Fruit fly (Drosophila melanogaster) whole organism, embryonic: ENCODE measurements around the gene tj.

Experiments used
- CG10431 ChIP-seq: fragments of 200-800 bp; sonication (Bioruptor generic); optimal IDR thresholded peaks from 3 replicates; lab custom pipeline; 2018; ENCODE audit warnings: missing biosample characterization, mild to moderate bottlenecking, missing genetic modification characterization
- CG10565 ChIP-seq: fragments of 200-800 bp; sonication (Bioruptor generic); optimal IDR thresholded peaks from 3 replicates; lab custom pipeline; 2016; ENCODE audit warnings: missing biosample characterization, mild to moderate bottlenecking, missing genetic modification characterization
- CG11093 ChIP-seq: fragments of 200-800 bp; sonication (Bioruptor generic); IDR thresholded peaks from 3 replicates; pipeline ENCODE4 v1.3.6; 2022; ENCODE audit warnings: missing biosample characterization, missing genetic modification characterization
- CG11560 ChIP-seq: fragments of 200-800 bp; sonication (Bioruptor generic); IDR thresholded peaks from 3 replicates; pipeline ENCODE4 v1.3.6; 2022; ENCODE audit warnings: missing biosample characterization, missing genetic modification characterization
- CG12104 ChIP-seq: fragments of 200-800 bp; sonication (Bioruptor generic); optimal IDR thresholded peaks from 3 replicates; lab custom pipeline; 2016; ENCODE audit warnings: missing biosample characterization, missing genetic modification characterization
- CG13287 ChIP-seq: fragments of 200-800 bp; sonication (Bioruptor generic); IDR thresholded peaks from 2 replicates; pipeline ENCODE4 v1.3.6; 2022; ENCODE audit warnings: missing biosample characterization, missing genetic modification characterization; ENCODE audit not compliant: partially characterized antibody
- CG1603 ChIP-seq: fragments of 200-800 bp; sonication (Bioruptor generic); optimal IDR thresholded peaks from 2 replicates; lab custom pipeline; 2019; ENCODE audit warnings: missing biosample characterization, mild to moderate bottlenecking, missing genetic modification characterization, moderate library complexity
- CG1647 ChIP-seq: fragments of 200-800 bp; sonication (Bioruptor generic); optimal IDR thresholded peaks from 3 replicates; lab custom pipeline; 2016; ENCODE audit warnings: missing biosample characterization, missing genetic modification characterization
- CG17802 ChIP-seq: fragments of 200-800 bp; sonication (Bioruptor generic); optimal IDR thresholded peaks from 2 replicates; lab custom pipeline; 2018; ENCODE audit warnings: missing biosample characterization, mild to moderate bottlenecking, missing genetic modification characterization, moderate library complexity
- CG2678 ChIP-seq: fragments of 200-800 bp; sonication (Bioruptor generic); optimal IDR thresholded peaks from 3 replicates; lab custom pipeline; 2019; ENCODE audit warnings: missing biosample characterization, mild to moderate bottlenecking, missing genetic modification characterization, moderate library complexity
- CG34422 ChIP-seq: fragments of 200-800 bp; sonication (Bioruptor generic); IDR thresholded peaks from 3 replicates; pipeline ENCODE4 v1.3.6; 2022; ENCODE audit warnings: missing biosample characterization, missing genetic modification characterization
- CG4424 ChIP-seq: fragments of 200-800 bp; sonication (Bioruptor generic); optimal IDR thresholded peaks from 3 replicates; lab custom pipeline; 2016; ENCODE audit warnings: missing biosample characterization, missing genetic modification characterization
- CG5180 ChIP-seq: fragments of 200-800 bp; sonication (Bioruptor generic); optimal IDR thresholded peaks from 3 replicates; lab custom pipeline; 2017; ENCODE audit warnings: missing biosample characterization, missing genetic modification characterization, mild to moderate bottlenecking, moderate library complexity, missing genetic modification reagents
- CG7556 ChIP-seq: fragments of 200-800 bp; sonication (Bioruptor generic); optimal IDR thresholded peaks from 2 replicates; lab custom pipeline; 2017; ENCODE audit warnings: missing biosample characterization, mild to moderate bottlenecking, missing genetic modification characterization
- CG7987 ChIP-seq: fragments of 200-800 bp; sonication (Bioruptor generic); optimal IDR thresholded peaks from 2 replicates; lab custom pipeline; 2018; ENCODE audit warnings: missing biosample characterization, mild to moderate bottlenecking, missing genetic modification characterization, moderate library complexity
- CG8478 ChIP-seq: fragments of >200 bp; optimal IDR thresholded peaks from 2 replicates; lab custom pipeline; 2018
- CHES-1-like ChIP-seq: fragments of 200-800 bp; sonication (Bioruptor generic); optimal IDR thresholded peaks from 2 replicates; lab custom pipeline; 2016; ENCODE audit warnings: missing biosample characterization, missing genetic modification characterization
- D19B ChIP-seq: fragments of 200-800 bp; sonication (Bioruptor generic); optimal IDR thresholded peaks from 2 replicates; lab custom pipeline; 2017; ENCODE audit warnings: missing biosample characterization, mild to moderate bottlenecking, missing genetic modification characterization
- Drgx ChIP-seq: fragments of 200-800 bp; sonication (Bioruptor generic); IDR thresholded peaks from 2 replicates; pipeline ENCODE4 v1.3.6; 2022; ENCODE audit warnings: missing biosample characterization, missing genetic modification characterization
- HLH3B ChIP-seq: fragments of 200-800 bp; sonication (Bioruptor generic); IDR thresholded peaks from 2 replicates; pipeline ENCODE4 v1.3.6; 2022; ENCODE audit warnings: missing biosample characterization, missing genetic modification characterization
- Hr78 ChIP-seq, 2 experiments: fragments of 200-800 bp in 1 of 2; fragments of >200 bp in 1 of 2; sonication (Bioruptor generic) in 1 of 2; optimal IDR thresholded peaks; 2 replicates each; lab custom pipeline; 2017 to 2019; ENCODE audit warnings: missing biosample characterization in 2 of 2, missing genetic modification characterization in 2 of 2, mild to moderate bottlenecking in 1 of 2, moderate library complexity in 1 of 2
- NFAT ChIP-seq: fragments of 200-800 bp; sonication (Bioruptor generic); IDR thresholded peaks from 2 replicates; pipeline ENCODE4 v1.3.6; 2022; ENCODE audit warnings: missing biosample characterization, missing genetic modification characterization
- Nf-YC ChIP-seq: fragments of 200-800 bp; optimal IDR thresholded peaks from 3 replicates; lab custom pipeline; 2019; ENCODE audit warnings: missing biosample characterization, mild to moderate bottlenecking, missing genetic modification characterization, moderate library complexity
- Sry-β ChIP-seq: fragments of 200-800 bp; sonication (Bioruptor generic); optimal IDR thresholded peaks from 2 replicates; lab custom pipeline; 2018; ENCODE audit warnings: missing biosample characterization, mild to moderate bottlenecking, missing genetic modification characterization, moderate library complexity
- Usf ChIP-seq: fragments of 200-800 bp; sonication (Bioruptor generic); optimal IDR thresholded peaks from 2 replicates; lab custom pipeline; 2017; ENCODE audit warnings: missing genotype, missing biosample characterization, missing genetic modification characterization
- amos ChIP-seq: fragments of 200-800 bp; sonication (Bioruptor generic); IDR thresholded peaks from 2 replicates; pipeline ENCODE4 v1.3.6; 2022; ENCODE audit warnings: missing biosample characterization, missing genetic modification characterization; ENCODE audit not compliant: partially characterized antibody
- bbx ChIP-seq: fragments of 200-800 bp; sonication (Bioruptor generic); IDR thresholded peaks from 2 replicates; pipeline ENCODE4 v1.3.6; 2022; ENCODE audit warnings: missing biosample characterization, missing genetic modification characterization; ENCODE audit not compliant: partially characterized antibody
- bigmax ChIP-seq: fragments of 200-800 bp; sonication (Bioruptor generic); optimal IDR thresholded peaks from 2 replicates; lab custom pipeline; 2018; ENCODE audit warnings: missing biosample characterization, mild to moderate bottlenecking, missing genetic modification characterization
- bsh ChIP-seq, 2 experiments: fragments of 200-800 bp; sonication (Bioruptor generic); optimal IDR thresholded peaks; 2 replicates each; lab custom pipeline; 2017 to 2018; ENCODE audit warnings: mild to moderate bottlenecking in 2 of 2, missing biosample characterization in 2 of 2, missing genetic modification characterization in 2 of 2, moderate library complexity in 1 of 2
- chinmo ChIP-seq: fragments of 200-800 bp; sonication (Bioruptor generic); IDR thresholded peaks from 4 replicates; pipeline ENCODE4 v1.3.6; 2022; ENCODE audit warnings: missing biosample characterization, missing genetic modification characterization; ENCODE audit not compliant: partially characterized antibody
- ci ChIP-seq: fragments of 200-800 bp; sonication (Bioruptor generic); IDR thresholded peaks from 3 replicates; pipeline ENCODE4 v1.3.6; 2022; ENCODE audit warnings: missing biosample characterization, missing genetic modification characterization
- dmrt99B ChIP-seq: fragments of 200-800 bp; sonication (Bioruptor generic); optimal IDR thresholded peaks from 2 replicates; lab custom pipeline; 2018; ENCODE audit warnings: missing biosample characterization, mild to moderate bottlenecking, missing genetic modification characterization, moderate library complexity
- gem ChIP-seq: fragments of 200-800 bp; sonication (Bioruptor generic); optimal IDR thresholded peaks from 2 replicates; lab custom pipeline; 2019; ENCODE audit warnings: missing biosample characterization, mild to moderate bottlenecking, missing genetic modification characterization, moderate library complexity
- ham ChIP-seq: fragments of 200-800 bp; sonication (Bioruptor generic); IDR thresholded peaks from 2 replicates; pipeline ENCODE4 v1.3.6; 2022; ENCODE audit warnings: missing biosample characterization, missing genetic modification characterization
- hb ChIP-seq: fragments of 200-800 bp; sonication (Bioruptor generic); IDR thresholded peaks from 3 replicates; pipeline ENCODE4 v1.3.6; 2022; ENCODE audit warnings: missing biosample characterization, missing genetic modification characterization; ENCODE audit not compliant: partially characterized antibody
- hkb ChIP-seq, 2 experiments: fragments of 200-800 bp in 1 of 2; fragments of >200 bp in 1 of 2; sonication (Bioruptor generic) in 1 of 2; IDR thresholded peaks in 1 of 2; optimal IDR thresholded peaks in 1 of 2; 2 replicates each; pipeline versions ENCODE4 v1.3.6 to Lab custom; 2017 to 2022; ENCODE audit warnings: missing biosample characterization in 1 of 2, missing genetic modification characterization in 1 of 2
- ken ChIP-seq: fragments of 200-800 bp; sonication (Bioruptor generic); IDR thresholded peaks from 3 replicates; pipeline ENCODE4 v1.3.6; 2022; ENCODE audit warnings: missing biosample characterization, missing genetic modification characterization
- onecut ChIP-seq: fragments of 200-800 bp; sonication (Bioruptor generic); IDR thresholded peaks from 2 replicates; pipeline ENCODE4 v1.3.6; 2022; ENCODE audit warnings: missing biosample characterization, missing genetic modification characterization
- run ChIP-seq: fragments of 200-800 bp; sonication (Bioruptor generic); optimal IDR thresholded peaks from 3 replicates; lab custom pipeline; 2018; ENCODE audit warnings: missing biosample characterization, mild to moderate bottlenecking, missing genetic modification characterization
- sima ChIP-seq: fragments of 200-800 bp; sonication (Bioruptor generic); optimal IDR thresholded peaks from 2 replicates; lab custom pipeline; 2016; ENCODE audit warnings: missing biosample characterization, missing genetic modification characterization
- sr ChIP-seq: fragments of 200-800 bp; sonication (Bioruptor generic); IDR thresholded peaks from 3 replicates; pipeline ENCODE4 v1.3.6; 2022; ENCODE audit warnings: missing biosample characterization, missing genetic modification characterization
- sug ChIP-seq: fragments of 200-800 bp; optimal IDR thresholded peaks from 2 replicates; lab custom pipeline; 2019; ENCODE audit warnings: missing biosample characterization, mild to moderate bottlenecking, missing genetic modification characterization, moderate library complexity
- tx ChIP-seq: fragments of 200-800 bp; sonication (Bioruptor generic); optimal IDR thresholded peaks from 2 replicates; lab custom pipeline; 2016; ENCODE audit warnings: missing biosample characterization, missing genetic modification characterization
- vvl ChIP-seq: fragments of 200-800 bp; sonication (Bioruptor generic); IDR thresholded peaks from 2 replicates; pipeline ENCODE4 v1.3.6; 2022; ENCODE audit warnings: missing biosample characterization, missing genetic modification characterization
- wor ChIP-seq: fragments of 200-800 bp; sonication (Bioruptor generic); IDR thresholded peaks from 2 replicates; pipeline ENCODE4 v1.3.6; 2022; ENCODE audit warnings: missing biosample characterization, missing genetic modification characterization
- yki ChIP-seq: fragments of >200 bp; optimal IDR thresholded peaks from 3 replicates; lab custom pipeline; 2018

The tj gene

dm6 chr2L:19438685-19439597 lies 25.1 kb upstream of the tj start (continued):
- TF ChIP-seq hb (no peak), gem (tag; lab: Kevin White, UChicago) (peak; percentile 8), CG11093 (0 out of 3 replicates have a peak, but pooled peaks have one; percentile 9), bigmax (GFP tag; lab: Kevin White, UChicago) (no peak), CG13287 (GFP tag; lab: Robert Waterston, UW) (0 out of 2 replicates have a peak, but pooled peaks have one; percentile 11), CG11560 (0 out of 3 replicates have a peak, but pooled peaks have one; percentile 46), bbx (0 out of 2 replicates have a peak, but pooled peaks have one; percentile 10), CG5180 (GFP tag; lab: Kevin White, UChicago) (peak; percentile 92), CG1603 (tag; lab: Kevin White, UChicago) (peak; percentile 1), ci (GFP tag; lab: Robert Waterston, UW) (0 out of 3 replicates have a peak, but pooled peaks have one; percentile 16), Sry-β (GFP tag; lab: Kevin White, UChicago) (peak; percentile 87), ken (GFP tag; lab: Robert Waterston, UW) (0 out of 3 replicates have a peak, but pooled peaks have one; percentile 13), HLH3B (0 out of 2 replicates have a peak, but pooled peaks have one; percentile 23), chinmo (peak; percentile 82; the same call in 3 of the 4 replicates), CG2678 (tag; lab: Kevin White, UChicago) (peak; percentile 2), CG7987 (no peak), Nf-YC (tag; lab: Kevin White, UChicago) (peak; percentile 10), CG1647 (GFP tag; lab: Kevin White, UChicago) (no peak), vvl (GFP tag; lab: Robert Waterston, UW) (peak; percentile 84; the same call in 1 of the 2 replicates), Drgx (0 out of 2 replicates have a peak, but pooled peaks have one; percentile 21), sr (GFP tag; lab: Robert Waterston, UW) (peak; percentile 47; the same call in 1 of the 3 replicates), dmrt99B (peak; percentile 10), Usf (no peak), CG34422 (GFP tag; lab: Robert Waterston, UW) (peak; percentile 17; the same call in 1 of the 3 replicates), amos (GFP tag; lab: Robert Waterston, UW) (no peak)

dm6 chr2L:19439598-19440230 lies 24.4 kb upstream of the tj start:
- TF ChIP-seq CG17802 (peak; percentile 6), CG5180 (GFP tag; lab: Kevin White, UChicago) (peak; percentile 37), CG13287 (GFP tag; lab: Robert Waterston, UW) (no peak), CG10565 (GFP tag; lab: Kevin White, UChicago) (no peak), CHES-1-like (GFP tag; lab: Kevin White, UChicago) (peak; percentile 73), CG7556 (GFP tag; lab: Kevin White, UChicago) (peak; percentile 81), yki (lab: Kevin White, UChicago) (no peak), tx (GFP tag; lab: Kevin White, UChicago) (peak; percentile 53), ham (GFP tag; lab: Robert Waterston, UW) (no peak), CG8478 (lab: Kevin White, UChicago) (no peak), onecut (GFP tag; lab: Robert Waterston, UW) (peak; percentile 90), run (tag; lab: Kevin White, UChicago) (peak; percentile 90), sug (tag; lab: Kevin White, UChicago) (peak; percentile 35), CG10431 (GFP tag; lab: Kevin White, UChicago) (no peak), bsh (GFP tag; optimal IDR thresholded peaks at IDR 0.05; lab: Kevin White, UChicago) (peak in 1 of 2 experiments; percentile 77), CG12104 (GFP tag; lab: Kevin White, UChicago) (no peak), NFAT (peak; percentile 48; the same call in 1 of the 2 replicates), hkb (optimal IDR thresholded peaks at IDR 0.05; lab: Kevin White, UChicago) (no peak), hkb (GFP tag; IDR thresholded peaks at IDR 0.05; lab: Robert Waterston, UW) (peak; percentile 97), D19B (peak; percentile 23), sima (GFP tag; lab: Kevin White, UChicago) (no peak), Hr78 (GFP tag; optimal IDR thresholded peaks at IDR 0.05; lab: Kevin White, UChicago) (peak in 1 of 2 experiments; percentile 67), CG4424 (GFP tag; lab: Kevin White, UChicago) (peak; percentile 55), wor (GFP tag; lab: Robert Waterston, UW) (peak; percentile 88)
